Worm (Caenorhabditis elegans) whole organism, L2 larva: Measurements from ENCODE around the gene K07E3.4.

Source experiments
- C34F6.9 ChIP-seq: fragments of 150-350 bp; optimal IDR thresholded peaks from 2 replicates; lab custom pipeline; 2014; ENCODE audit warnings: missing biosample characterization, missing genetic modification characterization
- F13H6.1 ChIP-seq: sonication (generic microtip); optimal IDR thresholded peaks from 2 replicates; lab custom pipeline; 2016; ENCODE audit warnings: missing genetic modification characterization, missing compliant biosample characterization
- R02D3.7 ChIP-seq: fragments of 150-350 bp; optimal IDR thresholded peaks from 2 replicates; lab custom pipeline; 2014; ENCODE audit warnings: missing biosample characterization, missing genetic modification characterization
- Y55F3AM.14 ChIP-seq: fragments of 200-800 bp; sonication (Bioruptor generic); optimal IDR thresholded peaks from 2 replicates; lab custom pipeline; 2018; ENCODE audit warnings: mild to moderate bottlenecking, missing genetic modification characterization, missing compliant biosample characterization
- ZK546.5 ChIP-seq: sonication (generic microtip); optimal IDR thresholded peaks from 2 replicates; lab custom pipeline; 2017; ENCODE audit warnings: missing biosample characterization, missing genetic modification characterization
- alr-1 ChIP-seq: fragments of 150-350 bp; optimal IDR thresholded peaks from 2 replicates; lab custom pipeline; 2014; ENCODE audit warnings: missing biosample characterization, missing genetic modification characterization
- aly-2 ChIP-seq: fragments of 150-350 bp; optimal IDR thresholded peaks from 2 replicates; lab custom pipeline; 2014; ENCODE audit warnings: missing biosample characterization, missing genetic modification characterization
- ama-1 ChIP-seq: fragments of 150-350 bp; optimal IDR thresholded peaks from 2 replicates; lab custom pipeline; 2018; ENCODE audit warnings: inconsistent platforms
- crh-2 ChIP-seq: sonication (generic microtip); optimal IDR thresholded peaks from 2 replicates; lab custom pipeline; 2017; ENCODE audit warnings: missing biosample characterization, missing genetic modification characterization
- dmd-4 ChIP-seq: sonication (generic microtip); optimal IDR thresholded peaks from 2 replicates; lab custom pipeline; 2017; ENCODE audit warnings: missing biosample characterization, missing genetic modification characterization
- elt-1 ChIP-seq: fragments of 150-350 bp; optimal IDR thresholded peaks from 2 replicates; lab custom pipeline; 2014; ENCODE audit warnings: missing biosample characterization, missing genetic modification characterization
- elt-3 ChIP-seq: sonication (generic microtip); optimal IDR thresholded peaks from 2 replicates; lab custom pipeline; 2017; ENCODE audit warnings: missing biosample characterization, missing genetic modification characterization
- fos-1 ChIP-seq: fragments of 150-350 bp; optimal IDR thresholded peaks from 2 replicates; lab custom pipeline; 2014; ENCODE audit warnings: missing biosample characterization, missing genetic modification characterization
- gmeb-1 ChIP-seq: fragments of 150-350 bp; optimal IDR thresholded peaks from 2 replicates; lab custom pipeline; 2014; ENCODE audit warnings: missing biosample characterization, missing genetic modification characterization
- lin-11 ChIP-seq: fragments of 150-350 bp; sonication (generic microtip); optimal IDR thresholded peaks from 2 replicates; lab custom pipeline; 2014; ENCODE audit warnings: missing biosample characterization, missing genetic modification characterization, inconsistent platforms, mixed read lengths
- lin-39 ChIP-seq: fragments of 150-350 bp; optimal IDR thresholded peaks from 2 replicates; lab custom pipeline; 2014; ENCODE audit warnings: missing biosample characterization, missing genetic modification reagents, missing genetic modification characterization
- lsy-2 ChIP-seq, 2 experiments: fragments of 150-350 bp in 1 of 2; sonication (generic microtip) in 1 of 2; optimal IDR thresholded peaks; 2 replicates each; lab custom pipeline; 2014 to 2017; ENCODE audit warnings: missing biosample characterization in 2 of 2, missing genetic modification characterization in 2 of 2
- nhr-11 ChIP-seq: fragments of 150-350 bp; optimal IDR thresholded peaks from 2 replicates; lab custom pipeline; 2014; ENCODE audit warnings: missing biosample characterization, missing genetic modification characterization
- nhr-129 ChIP-seq: fragments of 150-350 bp; optimal IDR thresholded peaks from 2 replicates; lab custom pipeline; 2014; ENCODE audit warnings: missing biosample characterization, missing genetic modification characterization
- nhr-21 ChIP-seq: fragments of 150-350 bp; optimal IDR thresholded peaks from 2 replicates; lab custom pipeline; 2014; ENCODE audit warnings: missing biosample characterization, missing genetic modification characterization
- nhr-23 ChIP-seq: fragments of 150-350 bp; optimal IDR thresholded peaks from 2 replicates; lab custom pipeline; 2014; ENCODE audit warnings: missing biosample characterization, missing genetic modification reagents, missing genetic modification characterization
- nhr-237 ChIP-seq: fragments of 150-350 bp; optimal IDR thresholded peaks from 2 replicates; lab custom pipeline; 2014; ENCODE audit warnings: missing biosample characterization, missing genetic modification characterization
- nhr-25 ChIP-seq: fragments of 150-350 bp; sonication (generic microtip); optimal IDR thresholded peaks from 3 replicates; lab custom pipeline; 2014; ENCODE audit warnings: missing biosample characterization, missing genetic modification characterization
- nhr-6 ChIP-seq: fragments of 150-350 bp; optimal IDR thresholded peaks from 2 replicates; lab custom pipeline; 2014; ENCODE audit warnings: missing biosample characterization, missing genetic modification characterization
- nhr-77 ChIP-seq: fragments of 150-350 bp; optimal IDR thresholded peaks from 2 replicates; lab custom pipeline; 2014; ENCODE audit warnings: missing biosample characterization, missing genetic modification characterization
- peb-1 ChIP-seq: fragments of 150-350 bp; optimal IDR thresholded peaks from 2 replicates; lab custom pipeline; 2014; ENCODE audit warnings: missing biosample characterization, missing genetic modification characterization
- sem-4 ChIP-seq: fragments of 150-350 bp; optimal IDR thresholded peaks from 2 replicates; lab custom pipeline; 2014; ENCODE audit warnings: missing biosample characterization, missing genetic modification reagents, missing genetic modification characterization
- skn-1 ChIP-seq: sonication (generic microtip); optimal IDR thresholded peaks from 2 replicates; lab custom pipeline; 2017; ENCODE audit warnings: missing biosample characterization, missing genetic modification characterization
- sma-3 ChIP-seq: sonication (generic microtip); optimal IDR thresholded peaks from 2 replicates; lab custom pipeline; 2016; ENCODE audit warnings: missing genetic modification reagents, missing genetic modification characterization, missing compliant biosample characterization
- snpc-4 ChIP-seq: fragments of 150-350 bp; optimal IDR thresholded peaks from 2 replicates; lab custom pipeline; 2014; ENCODE audit warnings: missing biosample characterization, missing genetic modification characterization
- unc-55 ChIP-seq: fragments of 150-350 bp; sonication (generic microtip); optimal IDR thresholded peaks from 3 replicates; lab custom pipeline; 2014; ENCODE audit warnings: missing biosample characterization, missing genetic modification reagents, missing genetic modification characterization
- ztf-1 ChIP-seq: fragments of 200-800 bp; sonication (Bioruptor generic); conservative IDR thresholded peaks from 2 replicates; pipeline ENCODE4 v1.3.6; 2022; ENCODE audit warnings: missing genetic modification characterization, missing compliant biosample characterization
- ztf-11 ChIP-seq: sonication (generic microtip); optimal IDR thresholded peaks from 2 replicates; lab custom pipeline; 2017; ENCODE audit warnings: missing biosample characterization, missing genetic modification characterization

The K07E3.4 gene

ce11 chrX:8082703-8083102, 1.1 kb downstream of the K07E3.4 start:
- TF ChIP-seq ztf-11 (tag; lab: Kevin White, UChicago) = no peak
- no peak for TF ChIP-seq ama-1 (lab: Kevin White, UChicago)
- TF ChIP-seq sma-3 = no peak

ce11 chrX:8078899-8079298, 4.9 kb downstream of the K07E3.4 start:
- no peak for TF ChIP-seq nhr-237 (tag; lab: Kevin White, UChicago)
- peak; percentile 35 for TF ChIP-seq fos-1 (tag; lab: Kevin White, UChicago)
- TF ChIP-seq snpc-4 (tag; lab: Kevin White, UChicago) = no peak
- peak; percentile 6 for TF ChIP-seq crh-2 (tag; lab: Kevin White, UChicago)

ce11 chrX:8078374-8078773, 5.4 kb downstream of the K07E3.4 start:
- TF ChIP-seq aly-2 (tag; lab: Kevin White, UChicago) = no peak
- peak; percentile 11 for TF ChIP-seq fos-1 (tag; lab: Kevin White, UChicago)

ce11 chrX:8077748-8078147, 6.1 kb downstream of the K07E3.4 start, which contains the start of gene C46F2.1:
Gene C46F2.1, plus strand, starts transcription at chrX:8078048.
- TF ChIP-seq crh-2 (tag; lab: Kevin White, UChicago) = no peak
- TF ChIP-seq R02D3.7 (tag; lab: Kevin White, UChicago) = no peak
- no peak for TF ChIP-seq unc-55 (GFP tag; lab: Kevin White, UChicago)
- TF ChIP-seq alr-1 (tag; lab: Kevin White, UChicago) = no peak
- TF ChIP-seq nhr-11 (tag; lab: Kevin White, UChicago) = no peak

ce11 chrX:8074527-8074926, 9.3 kb downstream of the K07E3.4 start:
- TF ChIP-seq nhr-6 (tag; lab: Kevin White, UChicago) = no peak
- TF ChIP-seq nhr-77 (tag; lab: Kevin White, UChicago) = no peak
- no peak for TF ChIP-seq ztf-1 (GFP tag; lab: Robert Waterston, UW)
- no peak for TF ChIP-seq dmd-4 (tag; lab: Kevin White, UChicago)
- TF ChIP-seq lin-39 (tag; lab: Kevin White, UChicago) = no peak
- TF ChIP-seq sem-4 (tag; lab: Kevin White, UChicago) = no peak
- no peak for TF ChIP-seq gmeb-1
- no peak for TF ChIP-seq C34F6.9 (tag; lab: Kevin White, UChicago)
- no peak for TF ChIP-seq Y55F3AM.14 (GFP tag; lab: Kevin White, UChicago)
- TF ChIP-seq lsy-2 (tag; optimal IDR thresholded peaks at IDR 0.05; lab: Kevin White, UChicago) = no peak
- TF ChIP-seq ama-1 (lab: Kevin White, UChicago) = no peak
- TF ChIP-seq nhr-25 (tag; lab: Kevin White, UChicago) = no peak
- TF ChIP-seq peb-1 (tag; lab: Kevin White, UChicago) = no peak
- TF ChIP-seq nhr-23 = no peak
- no peak for TF ChIP-seq elt-1 (tag; lab: Kevin White, UChicago)
- TF ChIP-seq, all 48 proteins: peak for 0

- TF ChIP-seq fos-1 (tag; lab: Kevin White, UChicago) (peak; percentile 29), skn-1 (tag; lab: Kevin White, UChicago) (no peak), elt-3 (tag; lab: Kevin White, UChicago) (no peak), lin-11 (tag; lab: Kevin White, UChicago) (no peak), ztf-1 (GFP tag; lab: Robert Waterston, UW) (no peak), F13H6.1 (tag; lab: Kevin White, UChicago) (peak; percentile 40), sma-3 (no peak), gmeb-1 (peak; percentile 49), sem-4 (tag; lab: Kevin White, UChicago) (no peak), crh-2 (tag; lab: Kevin White, UChicago) (peak; percentile 40), nhr-129 (peak; percentile 35)
Measured at ce11 chrX:8069293-8069692, 14.5 kb downstream of the K07E3.4 start, which contains the start of gene C18A11.1. Gene C18A11.1, plus strand, starts transcription at chrX:8069328.

- TF ChIP-seq fos-1 (tag; lab: Kevin White, UChicago) = no peak
- TF ChIP-seq nhr-21 (tag; lab: Kevin White, UChicago) = no peak
- no peak for TF ChIP-seq ZK546.5 (tag; lab: Kevin White, UChicago)
- TF ChIP-seq lsy-2 (tag; optimal IDR thresholded peaks at IDR 0.05; lab: Kevin White, UChicago) = no peak
- no peak for TF ChIP-seq nhr-11 (tag; lab: Kevin White, UChicago)
Measured at ce11 chrX:8067268-8067667, 16.6 kb downstream of the K07E3.4 start, which contains the start of gene C18A11.2. Gene C18A11.2, plus strand, starts transcription at chrX:8067568.
